Worm (Caenorhabditis elegans) whole organism, midembryonic: ENCODE measurements around the gene his-38.

Experiments used
- T22C8.4 ChIP-seq: fragments of 200-800 bp; sonication (Bioruptor generic); IDR thresholded peaks from 2 replicates; pipeline ENCODE4 v1.3.6; 2022; ENCODE audit warnings: missing genetic modification characterization, missing compliant biosample characterization
- cog-1 ChIP-seq: sonication (generic microtip); optimal IDR thresholded peaks from 2 replicates; lab custom pipeline; 2016; ENCODE audit warnings: missing genetic modification characterization, missing compliant biosample characterization
- flt-1 ChIP-seq: fragments of 200-800 bp; sonication (Bioruptor generic); IDR thresholded peaks from 2 replicates; pipeline ENCODE4 v1.3.6; 2022; ENCODE audit warnings: missing genetic modification characterization, missing compliant biosample characterization
- klf-2 ChIP-seq: fragments of 200-800 bp; sonication (Bioruptor generic); conservative IDR thresholded peaks from 2 replicates; pipeline ENCODE4 v1.3.6; 2022; ENCODE audit warnings: missing genetic modification reagents, missing genetic modification characterization, missing compliant biosample characterization
- med-1 ChIP-seq: sonication (generic microtip); optimal IDR thresholded peaks from 2 replicates; lab custom pipeline; 2017; ENCODE audit warnings: missing genetic modification characterization, mild to moderate bottlenecking, missing compliant biosample characterization, antibody characterized with exemption, missing genetic modification reagents; ENCODE audit not compliant: insufficient read depth
- ref-1 ChIP-seq: fragments of 200-800 bp; sonication (Bioruptor generic); conservative IDR thresholded peaks from 2 replicates; pipeline ENCODE4 v1.3.6; 2022; ENCODE audit warnings: missing genetic modification reagents, missing genetic modification characterization, missing compliant biosample characterization
- tab-1 ChIP-seq: fragments of 200-800 bp; sonication (Bioruptor generic); IDR thresholded peaks from 2 replicates; pipeline ENCODE4 v1.3.6; 2022; ENCODE audit warnings: missing genetic modification characterization, missing compliant biosample characterization
- ztf-23 ChIP-seq: fragments of 200-800 bp; sonication (Bioruptor generic); IDR thresholded peaks from 2 replicates; pipeline ENCODE4 v1.3.6; 2022; ENCODE audit warnings: missing genetic modification reagents, missing genetic modification characterization, missing compliant biosample characterization
- ztf-29 ChIP-seq: fragments of 200-800 bp; sonication (Bioruptor generic); IDR thresholded peaks from 2 replicates; pipeline ENCODE4 v1.3.6; 2022; ENCODE audit warnings: missing genetic modification reagents, missing genetic modification characterization, missing compliant biosample characterization

The his-38 gene

DNA sequence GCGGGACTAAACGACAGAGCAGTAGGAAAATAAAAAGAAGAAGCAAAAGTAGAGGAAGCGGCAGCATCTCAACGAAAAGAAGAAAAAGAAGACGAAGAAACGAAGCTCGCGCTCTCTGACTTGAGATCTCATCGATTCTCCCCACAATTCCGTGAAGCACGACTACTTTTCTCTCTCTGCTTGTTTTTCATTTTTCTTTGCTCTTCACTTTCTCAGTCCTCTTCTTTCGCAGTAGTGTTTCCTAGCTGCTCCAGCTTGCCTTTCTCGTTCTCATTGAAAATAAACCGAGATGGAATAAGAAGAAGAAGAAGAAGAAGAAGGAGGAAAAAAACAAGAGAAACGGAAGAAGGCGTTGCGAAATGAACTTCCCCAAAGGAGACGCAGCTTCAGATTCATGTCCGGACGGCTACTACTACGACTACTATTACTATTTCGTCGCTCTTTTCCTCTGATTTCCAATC lies 24.9 kb downstream of the his-38 start:
- no peak for TF ChIP-seq med-1 (GFP tag; lab: Kevin White, UChicago)
- TF ChIP-seq tab-1 (GFP tag; lab: Robert Waterston, UW), result no peak

ce11 chrX:7283136-7283535 lies 26.5 kb downstream of the his-38 start:
- no peak for TF ChIP-seq cog-1 (tag; lab: Kevin White, UChicago)
- TF ChIP-seq T22C8.4 (GFP tag; lab: Robert Waterston, UW), result no peak
- no peak for TF ChIP-seq med-1 (GFP tag; lab: Kevin White, UChicago)
- no peak for TF ChIP-seq ref-1 (GFP tag; lab: Robert Waterston, UW)
- no peak for TF ChIP-seq ztf-23 (GFP tag; lab: Robert Waterston, UW)
- TF ChIP-seq tab-1 (GFP tag; lab: Robert Waterston, UW), result no peak
- no peak for TF ChIP-seq flt-1 (GFP tag; lab: Robert Waterston, UW)
- no peak for TF ChIP-seq klf-2 (GFP tag; lab: Robert Waterston, UW)
- TF ChIP-seq ztf-29 (GFP tag; lab: Robert Waterston, UW), result no peak

DNA sequence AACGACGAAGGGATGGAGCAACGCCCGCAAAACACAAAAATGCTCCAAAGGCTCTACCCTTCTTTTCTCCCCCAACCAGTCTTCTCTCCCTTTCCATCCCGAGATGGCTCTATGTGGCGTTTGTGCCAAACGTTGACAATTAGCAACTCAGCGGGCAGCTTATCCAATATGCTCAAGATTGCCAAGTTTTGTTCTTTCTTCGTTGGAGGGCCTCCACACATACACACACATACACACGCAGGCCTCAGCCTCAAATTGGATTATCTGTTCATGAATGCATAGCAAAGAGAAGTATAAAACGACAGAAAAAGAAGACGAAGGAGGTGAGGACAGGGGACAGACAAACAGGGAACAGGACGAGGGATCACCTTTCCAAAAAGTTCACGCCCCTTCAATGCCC lies 28.3 kb downstream of the his-38 start:
- TF ChIP-seq T22C8.4 (GFP tag; lab: Robert Waterston, UW), result no peak
- no peak for TF ChIP-seq ztf-23 (GFP tag; lab: Robert Waterston, UW)
- TF ChIP-seq med-1 (GFP tag; lab: Kevin White, UChicago), result no peak
- TF ChIP-seq ref-1 (GFP tag; lab: Robert Waterston, UW), result no peak

DNA sequence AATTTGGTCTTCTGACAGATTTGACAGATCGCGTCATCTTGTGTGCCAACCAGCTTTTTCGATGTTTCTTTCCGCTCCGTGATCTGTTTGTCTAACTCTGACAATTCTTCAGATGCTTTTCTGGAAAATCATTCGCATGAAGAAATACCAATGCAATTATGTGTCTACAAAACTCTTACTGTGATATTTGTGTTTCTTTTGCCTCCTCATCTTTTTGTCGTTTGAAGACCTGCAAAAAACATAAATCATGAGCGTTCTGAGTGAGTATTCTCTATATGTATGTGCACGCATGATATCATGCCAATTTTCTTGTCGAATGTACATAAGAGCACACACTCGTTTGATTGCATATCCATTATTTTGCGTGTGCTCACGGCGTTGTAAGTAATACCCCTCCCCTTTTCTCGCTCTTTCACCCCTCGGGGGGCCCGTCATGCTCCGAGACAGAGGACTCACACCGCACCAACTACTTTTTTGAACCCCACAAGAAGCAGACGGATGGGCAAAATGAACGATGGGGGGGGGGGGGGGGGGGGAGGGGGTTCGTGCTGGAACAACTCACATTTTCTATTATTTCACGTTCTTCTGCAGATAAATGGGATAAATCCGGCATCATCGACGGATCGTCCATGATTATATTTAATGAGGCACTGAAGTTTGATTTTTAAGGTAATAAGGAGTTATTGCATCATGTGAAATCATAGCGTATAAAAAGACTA lies 29.8 kb downstream of the his-38 start, which contains the start of gene unc-10:
unc-10 (minus strand) TSS at position 652 of the 719 bp plus-strand sequence.
- TF ChIP-seq ztf-23 (GFP tag; lab: Robert Waterston, UW), result no peak
- TF ChIP-seq cog-1 (tag; lab: Kevin White, UChicago), result no peak
- no peak for TF ChIP-seq T22C8.4 (GFP tag; lab: Robert Waterston, UW)
- no peak for TF ChIP-seq ztf-29 (GFP tag; lab: Robert Waterston, UW)
- TF ChIP-seq tab-1 (GFP tag; lab: Robert Waterston, UW), result no peak
- no peak for TF ChIP-seq klf-2 (GFP tag; lab: Robert Waterston, UW)
- TF ChIP-seq med-1 (GFP tag; lab: Kevin White, UChicago), result no peak
- no peak for TF ChIP-seq ref-1 (GFP tag; lab: Robert Waterston, UW)
- no peak for TF ChIP-seq flt-1 (GFP tag; lab: Robert Waterston, UW)

DNA sequence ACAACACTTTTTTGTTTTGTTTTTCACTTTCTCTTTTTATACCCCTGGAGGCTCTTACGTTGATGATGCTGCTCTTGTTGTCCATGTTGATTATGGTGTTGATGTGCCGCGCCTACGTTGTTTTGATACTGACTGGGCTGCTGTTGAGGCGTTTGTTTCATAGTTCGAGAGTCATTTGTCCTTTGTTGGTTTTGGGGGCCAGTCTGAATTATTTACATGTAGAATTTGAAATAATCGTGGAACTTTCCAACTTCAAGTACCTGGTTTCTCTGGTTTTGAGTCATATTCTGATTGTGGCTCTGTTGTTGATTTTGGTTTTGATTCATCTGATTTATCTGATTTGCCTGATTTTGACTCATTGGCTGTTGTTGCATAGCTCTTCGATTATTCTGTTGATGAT lies 31.6 kb downstream of the his-38 start:
- TF ChIP-seq ref-1 (GFP tag; lab: Robert Waterston, UW) (no peak), cog-1 (tag; lab: Kevin White, UChicago) (no peak), T22C8.4 (GFP tag; lab: Robert Waterston, UW) (no peak), flt-1 (GFP tag; lab: Robert Waterston, UW) (no peak), med-1 (GFP tag; lab: Kevin White, UChicago) (no peak), tab-1 (GFP tag; lab: Robert Waterston, UW) (no peak), ztf-23 (GFP tag; lab: Robert Waterston, UW) (no peak), klf-2 (GFP tag; lab: Robert Waterston, UW) (no peak), ztf-29 (GFP tag; lab: Robert Waterston, UW) (no peak)

ce11 chrX:7271968-7272367 lies 37.7 kb downstream of the his-38 start, which contains the start of gene F46H5.11:
Gene F46H5.11 (minus strand): TSS chrX:7272068.
- no peak for TF ChIP-seq tab-1 (GFP tag; lab: Robert Waterston, UW)

DNA sequence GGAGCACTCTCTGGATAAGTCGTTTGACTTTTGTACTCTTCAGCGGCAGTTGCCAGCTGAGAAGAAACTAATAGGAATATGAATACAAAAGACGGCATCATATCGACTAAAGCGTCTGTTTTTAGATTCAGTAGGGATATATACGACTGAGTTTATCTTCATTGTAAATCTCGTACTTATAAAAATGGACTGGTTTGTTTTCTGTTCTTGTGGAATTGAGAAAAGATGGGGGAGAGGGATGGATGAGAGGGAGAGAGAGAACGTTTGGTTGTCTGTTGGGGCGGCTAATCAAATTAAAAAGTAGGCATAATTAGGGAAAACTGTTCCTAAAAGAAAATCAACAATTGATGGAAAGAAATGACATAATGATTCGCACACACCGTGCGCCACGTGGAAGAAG lies 40.3 kb downstream of the his-38 start, which contains the start of gene grd-7:
grd-7 (minus strand) TSS at position 101 of the 400 bp plus-strand sequence.
- TF ChIP-seq cog-1 (tag; lab: Kevin White, UChicago), result no peak
- TF ChIP-seq ref-1 (GFP tag; lab: Robert Waterston, UW), result no peak
- TF ChIP-seq tab-1 (GFP tag; lab: Robert Waterston, UW), result no peak
- TF ChIP-seq ztf-29 (GFP tag; lab: Robert Waterston, UW), result no peak
- TF ChIP-seq med-1 (GFP tag; lab: Kevin White, UChicago), result no peak
- no peak for TF ChIP-seq ztf-23 (GFP tag; lab: Robert Waterston, UW)

- TF ChIP-seq cog-1 (tag; lab: Kevin White, UChicago) (no peak), klf-2 (GFP tag; lab: Robert Waterston, UW) (no peak), ztf-29 (GFP tag; lab: Robert Waterston, UW) (no peak), med-1 (GFP tag; lab: Kevin White, UChicago) (no peak), ztf-23 (GFP tag; lab: Robert Waterston, UW) (no peak), T22C8.4 (GFP tag; lab: Robert Waterston, UW) (no peak), tab-1 (GFP tag; lab: Robert Waterston, UW) (no peak), ref-1 (GFP tag; lab: Robert Waterston, UW) (no peak), flt-1 (GFP tag; lab: Robert Waterston, UW) (no peak)
Measured at ce11 chrX:7268965-7269364, 40.7 kb downstream of the his-38 start.

DNA sequence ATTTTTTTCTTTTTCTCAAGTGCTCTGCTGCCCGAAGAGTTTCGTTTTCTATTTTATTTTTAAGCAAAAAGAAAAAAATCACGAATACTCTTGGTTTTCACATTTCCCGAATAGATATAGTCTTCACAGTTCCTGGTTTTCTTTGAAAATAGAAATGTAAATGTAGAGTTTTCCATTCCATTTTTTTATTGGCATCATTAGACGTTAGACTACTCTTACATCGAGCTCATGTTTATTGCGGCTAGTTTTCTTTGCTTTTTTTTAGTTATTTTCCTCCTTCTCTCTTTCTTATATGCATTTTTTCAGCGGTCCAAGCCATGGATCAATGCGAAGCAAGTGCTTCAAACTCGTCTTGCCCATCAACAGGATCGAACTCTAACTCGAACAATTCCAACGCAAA lies 44.3 kb downstream of the his-38 start, which contains the start of gene F46H5.2:
F46H5.2 (plus strand) TSS at position 301 of the 400 bp plus-strand sequence.
- no peak for TF ChIP-seq ref-1 (GFP tag; lab: Robert Waterston, UW)
- no peak for TF ChIP-seq klf-2 (GFP tag; lab: Robert Waterston, UW)
- TF ChIP-seq T22C8.4 (GFP tag; lab: Robert Waterston, UW), result no peak
- TF ChIP-seq med-1 (GFP tag; lab: Kevin White, UChicago), result no peak
- TF ChIP-seq ztf-23 (GFP tag; lab: Robert Waterston, UW), result no peak
- no peak for TF ChIP-seq cog-1 (tag; lab: Kevin White, UChicago)
- no peak for TF ChIP-seq ztf-29 (GFP tag; lab: Robert Waterston, UW)
- no peak for TF ChIP-seq tab-1 (GFP tag; lab: Robert Waterston, UW)
- TF ChIP-seq flt-1 (GFP tag; lab: Robert Waterston, UW), result no peak
